Worm (Caenorhabditis elegans) whole organism, midembryonic: ENCODE results near the gene unc-105.

Experiments
- T22C8.4 ChIP-seq: fragments of 200-800 bp; sonication (Bioruptor generic); IDR thresholded peaks from 2 replicates; pipeline ENCODE4 v1.3.6; 2022; ENCODE audit warnings: missing genetic modification characterization, missing compliant biosample characterization
- cog-1 ChIP-seq: sonication (generic microtip); optimal IDR thresholded peaks from 2 replicates; lab custom pipeline; 2016; ENCODE audit warnings: missing genetic modification characterization, missing compliant biosample characterization
- flt-1 ChIP-seq: fragments of 200-800 bp; sonication (Bioruptor generic); IDR thresholded peaks from 2 replicates; pipeline ENCODE4 v1.3.6; 2022; ENCODE audit warnings: missing genetic modification characterization, missing compliant biosample characterization
- klf-2 ChIP-seq: fragments of 200-800 bp; sonication (Bioruptor generic); conservative IDR thresholded peaks from 2 replicates; pipeline ENCODE4 v1.3.6; 2022; ENCODE audit warnings: missing genetic modification reagents, missing genetic modification characterization, missing compliant biosample characterization
- ref-1 ChIP-seq: fragments of 200-800 bp; sonication (Bioruptor generic); conservative IDR thresholded peaks from 2 replicates; pipeline ENCODE4 v1.3.6; 2022; ENCODE audit warnings: missing genetic modification reagents, missing genetic modification characterization, missing compliant biosample characterization
- tab-1 ChIP-seq: fragments of 200-800 bp; sonication (Bioruptor generic); IDR thresholded peaks from 2 replicates; pipeline ENCODE4 v1.3.6; 2022; ENCODE audit warnings: missing genetic modification characterization, missing compliant biosample characterization
- ztf-23 ChIP-seq: fragments of 200-800 bp; sonication (Bioruptor generic); IDR thresholded peaks from 2 replicates; pipeline ENCODE4 v1.3.6; 2022; ENCODE audit warnings: missing genetic modification reagents, missing genetic modification characterization, missing compliant biosample characterization
- ztf-29 ChIP-seq: fragments of 200-800 bp; sonication (Bioruptor generic); IDR thresholded peaks from 2 replicates; pipeline ENCODE4 v1.3.6; 2022; ENCODE audit warnings: missing genetic modification reagents, missing genetic modification characterization, missing compliant biosample characterization

DNA sequence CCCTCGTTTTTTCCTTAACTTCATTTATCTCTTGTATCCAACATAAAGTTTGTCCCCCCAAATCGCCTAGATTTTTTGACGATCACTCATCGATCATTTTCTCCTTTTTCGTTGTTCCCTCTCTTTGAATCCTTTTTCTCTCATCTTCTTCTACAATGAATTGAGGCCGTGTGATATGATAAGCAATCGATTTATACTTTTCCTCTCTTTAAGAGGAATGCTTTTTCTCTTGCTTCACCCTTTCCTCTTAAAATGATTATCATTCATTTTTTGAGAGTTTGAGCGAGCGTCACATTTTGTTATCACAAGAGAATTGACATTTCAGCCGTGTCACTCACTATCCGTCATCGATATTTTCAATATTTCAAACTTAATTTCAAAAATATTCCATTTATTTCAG lies 38.2 kb upstream of the unc-105 start, which contains the start of gene K02C4.5:
- no peak for TF ChIP-seq klf-2 (GFP tag; lab: Robert Waterston, UW)
- no peak for TF ChIP-seq ztf-29
- TF ChIP-seq flt-1, result no peak
- no peak for TF ChIP-seq ref-1
- TF ChIP-seq tab-1 (GFP tag; lab: Robert Waterston, UW), result no peak
- TF ChIP-seq T22C8.4 (GFP tag; lab: Robert Waterston, UW), result no peak
- no peak for TF ChIP-seq cog-1 (tag; lab: Kevin White, UChicago)
- no peak for TF ChIP-seq ztf-23
